Fruit fly (Drosophila melanogaster) whole organism, pupa: ENCODE data around the gene Rab14.
A peak's percentile ranks its signal among the peaks of the same experiment; 100 is the strongest.

Experiments used
- CG10348 ChIP-seq: fragments of 200-800 bp; sonication (Bioruptor generic); IDR thresholded peaks from 2 replicates; pipeline ENCODE4 v1.3.6; 2022; ENCODE audit warnings: missing biosample characterization, missing genetic modification characterization
- CG12605 ChIP-seq: fragments of 200-800 bp; sonication (Bioruptor generic); IDR thresholded peaks from 2 replicates; pipeline ENCODE4 v1.3.6; 2022; ENCODE audit warnings: missing biosample characterization, missing genetic modification characterization
- CG15710 ChIP-seq: fragments of 200-800 bp; sonication (Bioruptor generic); optimal IDR thresholded peaks from 2 replicates; lab custom pipeline; 2018; ENCODE audit warnings: missing biosample characterization, mild to moderate bottlenecking, missing genetic modification characterization, moderate library complexity
- CG8301 ChIP-seq: fragments of 200-800 bp; sonication (Bioruptor generic); optimal IDR thresholded peaks from 2 replicates; lab custom pipeline; 2018; ENCODE audit warnings: missing biosample characterization, mild to moderate bottlenecking, missing genetic modification characterization
- CG9948 ChIP-seq: fragments of 200-800 bp; sonication (Bioruptor generic); optimal IDR thresholded peaks from 2 replicates; lab custom pipeline; 2018; ENCODE audit warnings: missing biosample characterization, mild to moderate bottlenecking, missing genetic modification characterization, moderate library complexity
- D1 ChIP-seq: fragments of 200-800 bp; sonication (Bioruptor generic); optimal IDR thresholded peaks from 2 replicates; lab custom pipeline; 2018; ENCODE audit warnings: missing biosample characterization, mild to moderate bottlenecking, missing genetic modification characterization, moderate library complexity
- EcR ChIP-seq: fragments of 200-800 bp; sonication (Bioruptor generic); optimal IDR thresholded peaks from 3 replicates; lab custom pipeline; 2019; ENCODE audit warnings: missing biosample characterization, missing genetic modification characterization, mild to moderate bottlenecking, moderate library complexity, missing genetic modification reagents
- Pif1B ChIP-seq: fragments of 200-800 bp; sonication (Bioruptor generic); optimal IDR thresholded peaks from 3 replicates; lab custom pipeline; 2016; ENCODE audit warnings: missing biosample characterization, missing genetic modification characterization
- fd96Ca ChIP-seq: fragments of 200-800 bp; sonication (Bioruptor generic); IDR thresholded peaks from 3 replicates; pipeline ENCODE4 v1.3.6; 2022; ENCODE audit warnings: missing biosample characterization, missing genetic modification characterization
- gl ChIP-seq: fragments of 200-800 bp; sonication (Bioruptor generic); optimal IDR thresholded peaks from 2 replicates; lab custom pipeline; 2018; ENCODE audit warnings: missing biosample characterization, mild to moderate bottlenecking, missing genetic modification characterization
- rn ChIP-seq: fragments of 200-800 bp; sonication (Bioruptor generic); IDR thresholded peaks from 2 replicates; pipeline ENCODE4 v1.3.6; 2022; ENCODE audit warnings: missing biosample characterization, missing genetic modification characterization

dm6 chr2L:14366590-14367273 is 11.8 kb downstream of the Rab14 start:
- TF ChIP-seq Pif1B (GFP tag; lab: Kevin White, UChicago) = peak; percentile 2
- 0 out of 2 replicates have a peak, but pooled peaks have one; percentile 31 for TF ChIP-seq CG10348
- no peak for TF ChIP-seq D1 (tag; lab: Kevin White, UChicago)
- TF ChIP-seq CG8301 (tag; lab: Kevin White, UChicago) = peak; percentile 26
- peak; percentile 43 for TF ChIP-seq CG9948 (tag; lab: Kevin White, UChicago)
- no peak for TF ChIP-seq EcR
- no peak for TF ChIP-seq CG12605 (GFP tag; lab: Robert Waterston, UW)
- no peak for TF ChIP-seq gl (tag; lab: Kevin White, UChicago)
- peak; percentile 33 for TF ChIP-seq CG15710 (tag; lab: Kevin White, UChicago)
- TF ChIP-seq rn = no peak
- TF ChIP-seq fd96Ca (GFP tag; lab: Robert Waterston, UW) = peak; percentile 28; the same call in 1 of the 3 replicates
